Fruit fly (Drosophila melanogaster) whole organism, wandering third instar larva: ENCODE measurements around the gene CG10343.

Experiments used
- CrebA ChIP-seq: fragments of 200-800 bp; sonication (Bioruptor generic); optimal IDR thresholded peaks from 2 replicates; lab custom pipeline; 2016; ENCODE audit warnings: missing biosample characterization, mild to moderate bottlenecking, missing genetic modification characterization, borderline replicate concordance
- Jra ChIP-seq: sonication (Bioruptor generic); optimal IDR thresholded peaks from 2 replicates; lab custom pipeline; 2016; ENCODE audit warnings: missing biosample characterization, missing genetic modification characterization
- Myc ChIP-seq: fragments of >200 bp; optimal IDR thresholded peaks from 2 replicates; lab custom pipeline; 2017
- N ChIP-seq: fragments of >200 bp; optimal IDR thresholded peaks from 2 replicates; lab custom pipeline; 2018; ENCODE audit warnings: missing biosample characterization, missing external identifiers, missing genetic modification characterization
- Sp1 ChIP-seq: fragments of 200-800 bp; sonication (Bioruptor generic); optimal IDR thresholded peaks from 3 replicates; lab custom pipeline; 2019; ENCODE audit warnings: missing biosample characterization, mild to moderate bottlenecking, missing genetic modification characterization, moderate library complexity
- h ChIP-seq: fragments of 200-800 bp; sonication (Bioruptor generic); optimal IDR thresholded peaks from 3 replicates; lab custom pipeline; 2016; ENCODE audit warnings: missing biosample characterization, mild to moderate bottlenecking, missing genetic modification characterization

DNA sequence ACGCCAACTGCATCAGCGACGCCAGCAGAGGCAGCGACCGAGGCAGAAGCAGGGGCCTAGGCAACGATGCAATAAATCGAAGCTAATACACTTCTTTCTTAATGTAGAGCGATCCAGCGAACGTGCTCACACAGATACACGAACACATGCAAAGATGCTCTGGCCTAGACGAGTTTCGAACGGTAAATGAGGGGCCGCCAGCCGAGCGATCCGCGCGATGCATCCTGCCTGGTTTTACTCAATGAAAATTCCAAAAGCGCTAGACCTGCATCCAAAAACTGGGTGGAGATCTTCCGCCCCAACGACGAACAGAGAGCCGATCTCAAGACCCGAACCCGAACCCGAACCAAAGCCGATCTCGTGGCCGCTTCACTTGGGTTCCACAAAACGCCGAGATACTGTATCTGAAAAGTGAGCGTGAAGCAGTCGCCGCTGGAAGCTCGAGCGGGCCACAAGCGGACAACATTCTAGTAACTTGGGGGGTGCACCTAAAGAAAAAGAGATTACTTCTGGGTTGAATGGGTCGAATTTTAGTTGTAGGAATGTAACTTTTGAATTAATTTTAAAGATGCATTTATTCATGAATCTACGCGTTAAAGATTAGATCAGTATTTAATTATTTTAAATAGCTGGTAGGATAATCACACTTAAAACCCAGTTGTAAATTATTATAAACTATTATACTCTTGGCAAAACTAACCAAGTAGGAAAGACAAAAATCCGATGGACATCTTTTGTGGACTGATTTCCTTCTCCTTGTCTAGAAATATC, 29.7 kb downstream of the CG10343 start:
- TF ChIP-seq CrebA: no peak
- no peak for TF ChIP-seq Sp1 (GFP tag; lab: Kevin White, UChicago)
- no peak for TF ChIP-seq Myc (lab: Kevin White, UChicago)
- no peak for TF ChIP-seq h (GFP tag; lab: Kevin White, UChicago)
- no peak for TF ChIP-seq N
- no peak for TF ChIP-seq Jra (GFP tag; lab: Kevin White, UChicago)
